Fruit fly (Drosophila melanogaster): ENCODE data around the gene Ca-alpha1T.
A peak's percentile ranks its signal among the peaks of the same experiment; 100 is the strongest.

Gene Ca-alpha1T

dm6 chrX:6067281-6068008, 124.8 kb downstream of the Ca-alpha1T start, which contains the start of gene CG5928 (continued):
- TF ChIP-seq CG11093 (GFP tag; IDR thresholded peaks at IDR 0.05), result no peak
- TF ChIP-seq abd-A (tag; optimal IDR thresholded peaks at IDR 0.05), result no peak
- TF ChIP-seq H15 (GFP tag; IDR thresholded peaks at IDR 0.05), result peak; percentile 25; the same call in 1 of the 3 replicates
- TF ChIP-seq fd96Cb (tag; optimal IDR thresholded peaks at IDR 0.05), result peak; percentile 39
- no peak for TF ChIP-seq al (GFP tag; IDR thresholded peaks at IDR 0.05)
- no peak for TF ChIP-seq pzg (GFP tag; optimal IDR thresholded peaks at IDR 0.05)
- TF ChIP-seq CG14710 (tag; optimal IDR thresholded peaks at IDR 0.05), result no peak
- TF ChIP-seq zfh1 (GFP tag; IDR thresholded peaks at IDR 0.05), result no peak
- no peak for TF ChIP-seq Lpt (GFP tag; optimal IDR thresholded peaks at IDR 0.05)
- no peak for TF ChIP-seq ara (GFP tag; IDR thresholded peaks at IDR 0.05)
- no peak for TF ChIP-seq CG42726 (GFP tag; IDR thresholded peaks at IDR 0.05; ENCODE audit: partially characterized antibody)
- no peak for TF ChIP-seq inv (GFP tag; IDR thresholded peaks at IDR 0.05; ENCODE audit: partially characterized antibody)
- no peak for TF ChIP-seq CG7372 (GFP tag; IDR thresholded peaks at IDR 0.05)
- TF ChIP-seq corto (GFP tag; optimal IDR thresholded peaks at IDR 0.05), result no peak
- TF ChIP-seq CG5180 (GFP tag; optimal IDR thresholded peaks at IDR 0.05), result peak; percentile 48
- peak; percentile 35 for TF ChIP-seq CG10267 (tag; optimal IDR thresholded peaks at IDR 0.05)
- peak; percentile 58 for TF ChIP-seq row (GFP tag; IDR thresholded peaks at IDR 0.05)
- TF ChIP-seq schlank (tag; optimal IDR thresholded peaks at IDR 0.05), result no peak
- no peak for TF ChIP-seq tx (GFP tag; optimal IDR thresholded peaks at IDR 0.05)
- no peak for TF ChIP-seq CG9215 (GFP tag; IDR thresholded peaks at IDR 0.05)
- no peak for TF ChIP-seq az2 (GFP tag; optimal IDR thresholded peaks at IDR 0.05)
- no peak for TF ChIP-seq ro (GFP tag; IDR thresholded peaks at IDR 0.05)
- peak; percentile 52 for TF ChIP-seq Oli (tag; optimal IDR thresholded peaks at IDR 0.05)
- no peak for TF ChIP-seq CG7928 (GFP tag; optimal IDR thresholded peaks at IDR 0.05)
- no peak for TF ChIP-seq CG17829 (tag; optimal IDR thresholded peaks at IDR 0.05)
- no peak for TF ChIP-seq fru (optimal IDR thresholded peaks at IDR 0.05)
- TF ChIP-seq CG4854 (GFP tag; optimal IDR thresholded peaks at IDR 0.05), result no peak
- no peak for TF ChIP-seq croc (GFP tag; conservative IDR thresholded peaks at IDR 0.05)
- peak; percentile 38 for TF ChIP-seq CG4424 (GFP tag; optimal IDR thresholded peaks at IDR 0.05)
- TF ChIP-seq CG12659 (GFP tag; optimal IDR thresholded peaks at IDR 0.05), result peak; percentile 1
- TF ChIP-seq aop (GFP tag; IDR thresholded peaks at IDR 0.05), result no peak
- peak; percentile 36 for TF ChIP-seq CG7556 (GFP tag; optimal IDR thresholded peaks at IDR 0.05)
- no peak for TF ChIP-seq CG1529 (GFP tag; optimal IDR thresholded peaks at IDR 0.05)
- TF ChIP-seq CG4820 (GFP tag; optimal IDR thresholded peaks at IDR 0.05), result no peak
- no peak for TF ChIP-seq HLH4C (GFP tag; IDR thresholded peaks at IDR 0.05; ENCODE audit: partially characterized antibody)
- no peak for TF ChIP-seq Nf-YB (GFP tag; optimal IDR thresholded peaks at IDR 0.05)
- TF ChIP-seq sug (tag; optimal IDR thresholded peaks at IDR 0.05), result peak; percentile 12
- no peak for TF ChIP-seq trem (tag; optimal IDR thresholded peaks at IDR 0.05)
- TF ChIP-seq Antp (GFP tag; optimal IDR thresholded peaks at IDR 0.05), result no peak
- TF ChIP-seq CkIIα-i1 (GFP tag; IDR thresholded peaks at IDR 0.05), result no peak
- TF ChIP-seq crc (GFP tag; optimal IDR thresholded peaks at IDR 0.05), result no peak
- no peak for TF ChIP-seq CG15073 (GFP tag; optimal IDR thresholded peaks at IDR 0.05)
- peak; percentile 44; the same call in 2 of the 3 replicates for TF ChIP-seq dysf (GFP tag; IDR thresholded peaks at IDR 0.05)
- TF ChIP-seq CG10565 (GFP tag; optimal IDR thresholded peaks at IDR 0.05), result no peak
- TF ChIP-seq kni (GFP tag; optimal IDR thresholded peaks at IDR 0.05), result no peak
- TF ChIP-seq CG11085 (GFP tag; IDR thresholded peaks at IDR 0.05), result no peak
- TF ChIP-seq zf30C (GFP tag; optimal IDR thresholded peaks at IDR 0.05), result no peak
- peak; percentile 25 for TF ChIP-seq CG3281 (GFP tag; optimal IDR thresholded peaks at IDR 0.05)
- no peak for TF ChIP-seq CG18599 (GFP tag; optimal IDR thresholded peaks at IDR 0.05)
- no peak for TF ChIP-seq Pdp1 (GFP tag; optimal IDR thresholded peaks at IDR 0.05)

Data from whole organism, embryonic.